Worm (Caenorhabditis elegans): ENCODE measurements around the gene pals-38.

Gene pals-38

ce11 chrV:12404544-12404943 is 42.3 kb downstream of the pals-38 start, which contains the start of gene K01D12.9:
Gene K01D12.9 (minus strand): TSS chrV:12404644.
- TF ChIP-seq dmd-4 (tag; optimal IDR thresholded peaks at IDR 0.05; ENCODE audit: borderline replicate concordance) (no peak), Y22D7AL.16 (tag; optimal IDR thresholded peaks at IDR 0.05) (no peak), ahr-1 (tag; optimal IDR thresholded peaks at IDR 0.05) (no peak), ceh-2 (tag; optimal IDR thresholded peaks at IDR 0.05) (no peak), sdc-2 (tag; optimal IDR thresholded peaks at IDR 0.05) (no peak)

ce11 chrV:12402355-12402754 is 44.4 kb downstream of the pals-38 start, which contains the start of gene K01D12.8:
Gene K01D12.8 (plus strand): TSS chrV:12402655.
- TF ChIP-seq nhr-11 (tag; optimal IDR thresholded peaks at IDR 0.05) (no peak), T23F11.4 (GFP tag; optimal IDR thresholded peaks at IDR 0.05) (no peak), nhr-232 (tag; optimal IDR thresholded peaks at IDR 0.05) (no peak), elt-2 (tag; optimal IDR thresholded peaks at IDR 0.05) (no peak), pat-9 (tag; optimal IDR thresholded peaks at IDR 0.05) (no peak), odd-2 (tag; optimal IDR thresholded peaks at IDR 0.05) (no peak), C08G9.2 (tag; optimal IDR thresholded peaks at IDR 0.05) (no peak)

ce11 chrV:12401383-12401782 is 45.4 kb downstream of the pals-38 start, which contains the start of gene K01D12.7:
Gene K01D12.7 (minus strand): TSS chrV:12401483.
- TF ChIP-seq ceh-24 (tag; optimal IDR thresholded peaks at IDR 0.05) (no peak), zip-5 (tag; optimal IDR thresholded peaks at IDR 0.05) (no peak), ref-2 (tag; optimal IDR thresholded peaks at IDR 0.05) (no peak), hlh-6 (tag; optimal IDR thresholded peaks at IDR 0.05) (no peak), ceh-2 (tag; optimal IDR thresholded peaks at IDR 0.05) (no peak), pax-1 (tag; optimal IDR thresholded peaks at IDR 0.05) (no peak), ets-4 (tag; optimal IDR thresholded peaks at IDR 0.05) (no peak), unc-3 (GFP tag; conservative IDR thresholded peaks at IDR 0.05) (no peak), unc-3 (tag; optimal IDR thresholded peaks at IDR 0.05) (no peak), ztf-16 (tag; optimal IDR thresholded peaks at IDR 0.05) (no peak), K09A11.1 (tag; optimal IDR thresholded peaks at IDR 0.05; ENCODE audit: insufficient read depth) (no peak), nhr-11 (tag; optimal IDR thresholded peaks at IDR 0.05) (no peak), C08G9.2 (tag; optimal IDR thresholded peaks at IDR 0.05) (no peak), pros-1 (tag; optimal IDR thresholded peaks at IDR 0.05) (no peak), T23F11.4 (GFP tag; optimal IDR thresholded peaks at IDR 0.05) (no peak), fkh-10 (GFP tag; optimal IDR thresholded peaks at IDR 0.05) (no peak), ahr-1 (tag; optimal IDR thresholded peaks at IDR 0.05) (no peak), ceh-48 (tag; optimal IDR thresholded peaks at IDR 0.05) (no peak), ama-1 (optimal IDR thresholded peaks at IDR 0.05) (no peak)

DNA sequence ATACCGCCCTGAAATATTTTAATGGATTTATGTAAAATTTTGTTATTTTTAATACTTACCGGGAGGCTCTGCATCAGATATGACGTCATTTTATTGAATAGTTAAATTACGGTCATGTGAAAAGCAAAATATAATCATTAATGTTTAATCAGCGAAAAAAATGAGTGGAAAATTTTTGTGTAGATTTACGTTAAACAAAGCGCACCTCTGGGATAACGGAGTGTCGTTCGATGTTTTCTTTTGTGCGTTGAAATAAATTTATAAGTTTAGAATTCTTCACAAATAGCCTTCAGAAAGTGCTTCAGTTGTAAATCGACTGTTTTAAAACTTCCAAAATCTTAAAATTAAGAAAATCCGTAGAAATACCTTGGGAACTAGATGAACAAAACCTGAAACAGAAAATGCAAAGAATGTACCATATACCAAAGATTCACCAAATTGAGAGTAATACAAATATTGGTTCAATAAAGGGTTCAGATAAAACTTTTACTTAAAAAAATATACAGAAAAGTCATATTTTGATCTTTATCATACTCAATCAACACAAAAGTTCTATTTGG is 46.0 kb downstream of the pals-38 start, which contains the start of the genes K01D12.20 and miga-1:
TSS of gene K01D12.20 (minus strand) at position 138 of the 560 bp plus-strand sequence.
TSS of gene miga-1 (minus strand) at position 183 of the 560 bp plus-strand sequence.
- TF ChIP-seq che-1 (tag; optimal IDR thresholded peaks at IDR 0.05) = no peak
- no peak for TF ChIP-seq hlh-15 (tag; optimal IDR thresholded peaks at IDR 0.05)
- no peak for TF ChIP-seq ets-4 (tag; optimal IDR thresholded peaks at IDR 0.05)
- no peak for TF ChIP-seq hlh-8 (tag; optimal IDR thresholded peaks at IDR 0.05)
- TF ChIP-seq pqm-1 (tag; optimal IDR thresholded peaks at IDR 0.05) = no peak
- no peak for TF ChIP-seq ceh-14 (tag; optimal IDR thresholded peaks at IDR 0.05)
- no peak for TF ChIP-seq F13H6.1 (tag; optimal IDR thresholded peaks at IDR 0.05)
- no peak for TF ChIP-seq ceh-48 (tag; optimal IDR thresholded peaks at IDR 0.05)

DNA sequence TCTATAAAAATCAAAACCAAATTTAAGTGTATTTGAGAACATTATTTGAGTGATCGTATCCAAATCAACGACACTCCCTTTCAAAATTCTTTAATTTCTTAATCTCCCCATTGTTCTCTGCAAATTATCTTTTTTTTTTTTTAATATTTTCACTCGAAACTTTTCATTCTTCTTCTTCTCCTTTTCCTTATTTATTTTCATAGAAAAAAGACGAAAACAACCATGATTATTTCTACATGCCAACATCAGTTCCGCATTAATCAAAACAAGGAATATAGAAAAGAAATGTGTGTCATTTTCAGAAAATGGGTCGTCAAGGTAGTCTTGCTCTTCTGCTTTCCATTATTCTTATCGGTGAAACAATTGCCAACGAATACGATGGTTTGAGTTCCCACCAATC is 49.2 kb downstream of the pals-38 start, which contains the start of gene K01D12.5:
TSS of gene K01D12.5 (plus strand) at position 301 of the 400 bp plus-strand sequence.
- TF ChIP-seq sox-4 (tag; optimal IDR thresholded peaks at IDR 0.05) = no peak
- no peak for TF ChIP-seq npax-4 (tag; optimal IDR thresholded peaks at IDR 0.05)
- no peak for TF ChIP-seq rnt-1 (tag; optimal IDR thresholded peaks at IDR 0.05)
- TF ChIP-seq pros-1 (tag; optimal IDR thresholded peaks at IDR 0.05) = no peak
- no peak for TF ChIP-seq zip-5 (tag; optimal IDR thresholded peaks at IDR 0.05)
- TF ChIP-seq F13H6.1 (tag; optimal IDR thresholded peaks at IDR 0.05) = no peak
- TF ChIP-seq fax-1 (tag; optimal IDR thresholded peaks at IDR 0.05) = no peak
- TF ChIP-seq lin-11 (tag; optimal IDR thresholded peaks at IDR 0.05) = no peak
- no peak for TF ChIP-seq ceh-2 (tag; optimal IDR thresholded peaks at IDR 0.05)
- no peak for TF ChIP-seq unc-3 (GFP tag; conservative IDR thresholded peaks at IDR 0.05)
- TF ChIP-seq unc-3 (tag; optimal IDR thresholded peaks at IDR 0.05) = no peak
- no peak for TF ChIP-seq elt-2 (tag; optimal IDR thresholded peaks at IDR 0.05)
- no peak for TF ChIP-seq madf-2 (tag; optimal IDR thresholded peaks at IDR 0.05)
- no peak for TF ChIP-seq ttx-3 (tag; optimal IDR thresholded peaks at IDR 0.05)
- TF ChIP-seq ceh-48 (tag; optimal IDR thresholded peaks at IDR 0.05) = no peak
- TF ChIP-seq nhr-232 (tag; optimal IDR thresholded peaks at IDR 0.05) = no peak
- TF ChIP-seq eyg-1 (tag; optimal IDR thresholded peaks at IDR 0.05) = no peak
- TF ChIP-seq mec-3 (tag; optimal IDR thresholded peaks at IDR 0.05; ENCODE audit: borderline replicate concordance) = no peak
- TF ChIP-seq ceh-18 (tag; optimal IDR thresholded peaks at IDR 0.05) = no peak
- TF ChIP-seq pqm-1 (tag; optimal IDR thresholded peaks at IDR 0.05) = no peak
- no peak for TF ChIP-seq K02D7.2 (tag; optimal IDR thresholded peaks at IDR 0.05)
